Worm (Caenorhabditis elegans): ENCODE measurements around the gene srlf-30.

srlf-30 gene

ce11 chrIV:10918877-10919560, 18.8 kb downstream of the srlf-30 start (continued):
- TF ChIP-seq cey-2 (tag; optimal IDR thresholded peaks at IDR 0.05; ENCODE audit: borderline replicate concordance, insufficient read depth) (no peak), dmd-8 (GFP tag; IDR thresholded peaks at IDR 0.05) (no peak), pha-4 (GFP tag; IDR thresholded peaks at IDR 0.05) (no peak), pha-4 (tag; optimal IDR thresholded peaks at IDR 0.05) (peak; percentile 74), dpl-1 (GFP tag; optimal IDR thresholded peaks at IDR 0.05) (peak; percentile 58), daf-16 (GFP tag; optimal IDR thresholded peaks at IDR 0.05) (peak in 1 of 2 experiments; percentile 35), daf-16 (tag; optimal IDR thresholded peaks at IDR 0.05) (peak; percentile 62), mdl-1 (tag; optimal IDR thresholded peaks at IDR 0.05) (peak; percentile 25 to 90), nhr-111 (GFP tag; optimal IDR thresholded peaks at IDR 0.05) (no peak), egl-27 (tag; optimal IDR thresholded peaks at IDR 0.05) (no peak), ZK546.5 (tag; optimal IDR thresholded peaks at IDR 0.05) (no peak), unc-39 (tag; optimal IDR thresholded peaks at IDR 0.05) (no peak), fos-1 (tag; optimal IDR thresholded peaks at IDR 0.05) (no peak), lin-13 (GFP tag; optimal IDR thresholded peaks at IDR 0.05) (peak; percentile 41), aly-2 (tag; optimal IDR thresholded peaks at IDR 0.05) (no peak), saeg-2 (GFP tag; IDR thresholded peaks at IDR 0.05) (no peak), lin-15B (tag; optimal IDR thresholded peaks at IDR 0.05) (no peak), nhr-6 (tag; optimal IDR thresholded peaks at IDR 0.05) (peak; percentile 43), hlh-11 (tag; optimal IDR thresholded peaks at IDR 0.05) (peak; percentile 93), nhr-237 (tag; optimal IDR thresholded peaks at IDR 0.05) (no peak), F37D6.2 (tag; optimal IDR thresholded peaks at IDR 0.05) (peak; percentile 31), nhr-76 (tag; optimal IDR thresholded peaks at IDR 0.05) (no peak), ama-1 (optimal IDR thresholded peaks at IDR 0.05) (peak; percentile 76), lsy-2 (tag; optimal IDR thresholded peaks at IDR 0.05) (peak; percentile 50 to 75), zag-1 (tag; optimal IDR thresholded peaks at IDR 0.05) (no peak), T26A8.4 (GFP tag; IDR thresholded peaks at IDR 0.05) (0 out of 2 replicates have a peak, but pooled peaks have one; percentile 39), sdz-12 (GFP tag; optimal IDR thresholded peaks at IDR 0.05) (no peak), T20F7.1 (GFP tag; optimal IDR thresholded peaks at IDR 0.05) (peak; percentile 56), fkh-10 (GFP tag; optimal IDR thresholded peaks at IDR 0.05) (peak; percentile 40), nhr-28 (tag; optimal IDR thresholded peaks at IDR 0.05) (peak; percentile 76), ceh-20 (GFP tag; IDR thresholded peaks at IDR 0.05) (peak; percentile 53; the same call in 1 of the 2 replicates), Y5F2A.4 (GFP tag; optimal IDR thresholded peaks at IDR 0.05) (no peak), zip-11 (GFP tag; IDR thresholded peaks at IDR 0.05) (no peak), duxl-1 (tag; optimal IDR thresholded peaks at IDR 0.05; ENCODE audit: poor library complexity) (peak; percentile 42), daf-19 (GFP tag; conservative IDR thresholded peaks at IDR 0.05) (0 out of 2 replicates have a peak, but pooled peaks have one; percentile 27)

- peak; percentile 7 for TF ChIP-seq hlh-30 (tag; optimal IDR thresholded peaks at IDR 0.05; ENCODE audit: insufficient read depth)
- TF ChIP-seq pqm-1 (tag; optimal IDR thresholded peaks at IDR 0.05): no peak
Observed at ce11 chrIV:10919770-10920169, 19.6 kb downstream of the srlf-30 start, which contains the start of gene rbr-2. Gene rbr-2 (plus strand): TSS chrIV:10920070.

- TF ChIP-seq nhr-25 (tag; optimal IDR thresholded peaks at IDR 0.05; ENCODE audit: borderline replicate concordance, insufficient read depth) (peak; percentile 2), fos-1 (tag; optimal IDR thresholded peaks at IDR 0.05) (no peak), nhr-11 (tag; optimal IDR thresholded peaks at IDR 0.05) (peak; percentile 41), mes-2 (tag; optimal IDR thresholded peaks at IDR 0.05; ENCODE audit: poor library complexity, severe bottlenecking) (peak; percentile 80), unc-62 (GFP tag; optimal IDR thresholded peaks at IDR 0.05 in 1 of 2) (no peak), unc-62 (tag; optimal IDR thresholded peaks at IDR 0.05) (no peak), tra-1 (GFP tag; IDR thresholded peaks at IDR 0.05) (no peak), hlh-30 (tag; optimal IDR thresholded peaks at IDR 0.05; ENCODE audit: insufficient read depth) (peak; percentile 75), mxl-3 (GFP tag; optimal IDR thresholded peaks at IDR 0.05) (peak; percentile 8), daf-8 (GFP tag; IDR thresholded peaks at IDR 0.05) (no peak), daf-16 (GFP tag; optimal IDR thresholded peaks at IDR 0.05) (no peak), daf-16 (tag; optimal IDR thresholded peaks at IDR 0.05) (peak; percentile 82), snpc-1.2 (GFP tag; IDR thresholded peaks at IDR 0.05) (peak; percentile 55; the same call in 1 of the 2 replicates), mxl-2 (GFP tag; conservative IDR thresholded peaks at IDR 0.05) (no peak), unc-130 (GFP tag; optimal IDR thresholded peaks at IDR 0.05) (peak; percentile 6), mdt-29 (GFP tag; IDR thresholded peaks at IDR 0.05) (peak; percentile 25; the same call in 1 of the 2 replicates)
Observed at ce11 chrIV:10933062-10933552, 32.9 kb downstream of the srlf-30 start, which contains the start of the genes dnc-1 and lsm-7. Gene dnc-1 (minus strand): TSS chrIV:10933203. Gene lsm-7 (plus strand): TSS chrIV:10933502.

Measured in whole organism, L4 larva.